Fruit fly (Drosophila melanogaster) whole organism, prepupa: ENCODE measurements around the gene dos.
A peak's percentile ranks its signal among the peaks of the same experiment; 100 is the strongest.

ENCODE experiments used
- CG11294 ChIP-seq: fragments of 200-800 bp; sonication (Bioruptor generic); IDR thresholded peaks from 2 replicates; pipeline ENCODE4 v1.3.6; 2022; ENCODE audit warnings: missing biosample characterization, missing genetic modification characterization
- CG11902 ChIP-seq: fragments of 200-800 bp; sonication (Bioruptor generic); optimal IDR thresholded peaks from 3 replicates; lab custom pipeline; 2016; ENCODE audit warnings: missing biosample characterization, missing genetic modification characterization
- CG15336 ChIP-seq: fragments of 200-800 bp; sonication (Bioruptor generic); IDR thresholded peaks from 2 replicates; pipeline ENCODE4 v1.3.6; 2022; ENCODE audit warnings: missing biosample characterization, missing genetic modification characterization
- CG6854 ChIP-seq: fragments of 200-800 bp; sonication (Bioruptor generic); optimal IDR thresholded peaks from 2 replicates; lab custom pipeline; 2017; ENCODE audit warnings: missing biosample characterization, mild to moderate bottlenecking, missing genetic modification characterization
- CG7368 ChIP-seq: fragments of 200-800 bp; sonication (Bioruptor generic); optimal IDR thresholded peaks from 3 replicates; lab custom pipeline; 2016; ENCODE audit warnings: missing biosample characterization, missing genetic modification characterization
- CG8119 ChIP-seq: fragments of 200-800 bp; sonication (Bioruptor generic); IDR thresholded peaks from 3 replicates; pipeline ENCODE4 v1.3.6; 2022; ENCODE audit warnings: missing biosample characterization, missing genetic modification characterization
- Eip93F ChIP-seq: fragments of 200-800 bp; sonication (Bioruptor generic); optimal IDR thresholded peaks from 2 replicates; lab custom pipeline; 2016; ENCODE audit warnings: missing biosample characterization, mild to moderate bottlenecking, missing genetic modification characterization
- OdsH ChIP-seq: fragments of 200-800 bp; sonication (Bioruptor generic); optimal IDR thresholded peaks from 3 replicates; lab custom pipeline; 2016; ENCODE audit warnings: missing biosample characterization, missing genetic modification characterization
- ss ChIP-seq, 2 experiments: fragments of 200-800 bp; sonication (Bioruptor generic); optimal IDR thresholded peaks; 2 replicates in 1 of 2; 3 replicates in 1 of 2; lab custom pipeline; 2017 to 2018; ENCODE audit warnings: mild to moderate bottlenecking in 2 of 2, missing biosample characterization in 2 of 2, missing genetic modification characterization in 2 of 2, moderate library complexity in 1 of 2

DNA sequence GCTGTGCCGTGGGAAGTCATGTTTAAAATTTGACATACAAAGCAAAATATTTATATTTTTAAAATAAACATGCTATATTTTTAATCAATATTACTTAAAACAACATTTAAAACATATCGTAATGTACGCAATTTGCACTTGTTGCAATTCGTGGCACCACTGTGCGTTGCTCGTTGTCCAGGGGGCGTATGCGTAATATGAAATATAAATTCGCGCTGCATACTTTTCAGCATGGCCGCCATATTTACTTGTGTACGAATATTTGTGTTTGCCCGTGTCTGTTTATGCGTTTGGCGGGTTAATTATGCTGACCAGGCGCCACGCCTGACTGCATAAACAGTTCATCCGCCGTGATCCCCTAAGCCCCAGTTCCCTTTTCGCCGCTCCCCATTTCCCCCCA is 19.6 kb downstream of the dos start:
- TF ChIP-seq CG8119 (GFP tag; lab: Robert Waterston, UW) = no peak
- no peak for TF ChIP-seq CG11294 (GFP tag; lab: Robert Waterston, UW)
- no peak for TF ChIP-seq ss (GFP tag; optimal IDR thresholded peaks at IDR 0.05; lab: Kevin White, UChicago)
- 0 out of 2 replicates have a peak, but pooled peaks have one; percentile 6 for TF ChIP-seq CG15336 (GFP tag; lab: Robert Waterston, UW)
- TF ChIP-seq CG6854 (GFP tag; lab: Kevin White, UChicago) = no peak
- TF ChIP-seq OdsH (GFP tag; lab: Kevin White, UChicago) = no peak
- no peak for TF ChIP-seq CG11902
- TF ChIP-seq CG7368 (GFP tag; lab: Kevin White, UChicago) = no peak
- TF ChIP-seq Eip93F (GFP tag; lab: Kevin White, UChicago) = no peak
